Fruit fly (Drosophila melanogaster) whole organism, embryonic: ENCODE measurements around the gene CG46396.

Source experiments
- ATbp ChIP-seq: fragments of 200-800 bp; sonication (Bioruptor generic); optimal IDR thresholded peaks from 2 replicates; lab custom pipeline; 2017; ENCODE audit warnings: missing biosample characterization, mild to moderate bottlenecking, missing genetic modification characterization, missing genetic modification reagents
- CG11093 ChIP-seq: fragments of 200-800 bp; sonication (Bioruptor generic); IDR thresholded peaks from 3 replicates; pipeline ENCODE4 v1.3.6; 2022; ENCODE audit warnings: missing biosample characterization, missing genetic modification characterization
- CG12104 ChIP-seq: fragments of 200-800 bp; sonication (Bioruptor generic); optimal IDR thresholded peaks from 3 replicates; lab custom pipeline; 2016; ENCODE audit warnings: missing biosample characterization, missing genetic modification characterization
- CG1233 ChIP-seq: fragments of 200-800 bp; sonication (Bioruptor generic); optimal IDR thresholded peaks from 4 replicates; lab custom pipeline; 2018; ENCODE audit warnings: missing biosample characterization, mild to moderate bottlenecking, missing genetic modification characterization
- CG12391 ChIP-seq: fragments of 200-800 bp; sonication (Bioruptor generic); optimal IDR thresholded peaks from 3 replicates; lab custom pipeline; 2018; ENCODE audit warnings: missing biosample characterization, mild to moderate bottlenecking, missing genetic modification characterization, moderate library complexity
- CG13123 ChIP-seq: fragments of 200-800 bp; sonication (Bioruptor generic); optimal IDR thresholded peaks from 2 replicates; lab custom pipeline; 2016; ENCODE audit warnings: missing biosample characterization, missing genetic modification characterization
- CG2116 ChIP-seq: fragments of 200-800 bp; sonication (Bioruptor generic); optimal IDR thresholded peaks from 3 replicates; lab custom pipeline; 2018; ENCODE audit warnings: missing biosample characterization, mild to moderate bottlenecking, missing genetic modification characterization
- CG2129 ChIP-seq: fragments of 200-800 bp; sonication (Bioruptor generic); IDR thresholded peaks from 2 replicates; pipeline ENCODE4 v1.3.6; 2022; ENCODE audit warnings: missing biosample characterization, missing genetic modification characterization; ENCODE audit not compliant: partially characterized antibody
- CG2875 ChIP-seq: fragments of 200-800 bp; sonication (Bioruptor generic); optimal IDR thresholded peaks from 2 replicates; lab custom pipeline; 2017; ENCODE audit warnings: missing biosample characterization, mild to moderate bottlenecking, missing genetic modification characterization, missing genetic modification reagents
- CG3163 ChIP-seq: fragments of 200-800 bp; sonication (Bioruptor generic); optimal IDR thresholded peaks from 3 replicates; lab custom pipeline; 2016; ENCODE audit warnings: missing biosample characterization, missing genetic modification characterization
- CG3726 ChIP-seq: fragments of 200-800 bp; sonication (Bioruptor generic); IDR thresholded peaks from 3 replicates; pipeline ENCODE4, ENCODE4 v1.3.6; 2022; ENCODE audit warnings: missing biosample characterization, missing genetic modification characterization
- CG3995 ChIP-seq: fragments of 200-800 bp; sonication (Bioruptor generic); optimal IDR thresholded peaks from 3 replicates; lab custom pipeline; 2016; ENCODE audit warnings: missing biosample characterization, missing genetic modification characterization
- CG6683 ChIP-seq: fragments of 200-800 bp; sonication (Bioruptor generic); optimal IDR thresholded peaks from 2 replicates; lab custom pipeline; 2017; ENCODE audit warnings: missing biosample characterization, mild to moderate bottlenecking, missing genetic modification characterization, missing genetic modification reagents
- CG7357 ChIP-seq: fragments of 200-800 bp; sonication (Bioruptor generic); IDR thresholded peaks from 3 replicates; pipeline ENCODE4 v1.3.6; 2022; ENCODE audit warnings: missing biosample characterization, missing genetic modification characterization
- CG8089 ChIP-seq: fragments of 200-800 bp; sonication (Bioruptor generic); optimal IDR thresholded peaks from 3 replicates; lab custom pipeline; 2016; ENCODE audit warnings: missing biosample characterization, missing genetic modification characterization
- CG8281 ChIP-seq: fragments of 200-800 bp; sonication (Bioruptor generic); optimal IDR thresholded peaks from 2 replicates; lab custom pipeline; 2018; ENCODE audit warnings: missing biosample characterization, mild to moderate bottlenecking, missing genetic modification characterization, moderate library complexity
- Elba2 ChIP-seq: fragments of 200-800 bp; sonication (Bioruptor generic); optimal IDR thresholded peaks from 3 replicates; lab custom pipeline; 2016; ENCODE audit warnings: missing biosample characterization, missing genetic modification characterization
- HLH3B ChIP-seq: fragments of 200-800 bp; sonication (Bioruptor generic); IDR thresholded peaks from 2 replicates; pipeline ENCODE4 v1.3.6; 2022; ENCODE audit warnings: missing biosample characterization, missing genetic modification characterization
- Hr3 ChIP-seq: fragments of 200-800 bp; sonication (Bioruptor generic); optimal IDR thresholded peaks from 3 replicates; lab custom pipeline; 2016; ENCODE audit warnings: missing biosample characterization, missing genetic modification characterization
- Jarid2 ChIP-seq: fragments of 200-800 bp; sonication (Bioruptor generic); optimal IDR thresholded peaks from 3 replicates; lab custom pipeline; 2017; ENCODE audit warnings: mild to moderate bottlenecking, missing biosample characterization, missing genetic modification reagents, missing genetic modification characterization
- PHDP ChIP-seq: fragments of 200-800 bp; sonication (Bioruptor generic); optimal IDR thresholded peaks from 3 replicates; lab custom pipeline; 2018; ENCODE audit warnings: missing biosample characterization, mild to moderate bottlenecking, missing genetic modification characterization, moderate library complexity
- Sox100B ChIP-seq: fragments of 200-800 bp; sonication (Bioruptor generic); optimal IDR thresholded peaks from 3 replicates; lab custom pipeline; 2018; ENCODE audit warnings: missing biosample characterization, mild to moderate bottlenecking, missing genetic modification characterization
- Tbp ChIP-seq: fragments of >200 bp; optimal IDR thresholded peaks from 2 replicates; lab custom pipeline; 2018; ENCODE audit warnings: missing biosample characterization, missing genetic modification characterization
- ara ChIP-seq: fragments of 200-800 bp; sonication (Bioruptor generic); IDR thresholded peaks from 2 replicates; pipeline ENCODE4 v1.3.6; 2022; ENCODE audit warnings: missing biosample characterization, missing genetic modification characterization
- bbx ChIP-seq: fragments of 200-800 bp; sonication (Bioruptor generic); IDR thresholded peaks from 2 replicates; pipeline ENCODE4 v1.3.6; 2022; ENCODE audit warnings: missing biosample characterization, missing genetic modification characterization; ENCODE audit not compliant: partially characterized antibody
- br ChIP-seq: fragments of >200 bp; optimal IDR thresholded peaks from 2 replicates; lab custom pipeline; 2017
- chif ChIP-seq, 2 experiments: fragments of 200-800 bp; sonication (Bioruptor generic); optimal IDR thresholded peaks; 3 replicates each; lab custom pipeline; 2016; ENCODE audit warnings: missing biosample characterization in 2 of 2, missing genetic modification characterization in 2 of 2
- danr ChIP-seq: fragments of 200-800 bp; sonication (Bioruptor generic); IDR thresholded peaks from 2 replicates; pipeline ENCODE4 v1.3.6; 2022; ENCODE audit warnings: missing biosample characterization, missing genetic modification characterization
- dpn ChIP-seq, 2 experiments: fragments of 200-800 bp; sonication (Bioruptor generic); optimal IDR thresholded peaks; 3 replicates each; lab custom pipeline; 2016; ENCODE audit warnings: missing biosample characterization in 2 of 2, missing genetic modification characterization in 2 of 2
- dysf ChIP-seq: fragments of 200-800 bp; sonication (Bioruptor generic); IDR thresholded peaks from 3 replicates; pipeline ENCODE4 v1.3.6; 2022; ENCODE audit warnings: missing biosample characterization, missing genetic modification characterization
- esg ChIP-seq: fragments of 200-800 bp; sonication (Bioruptor generic); conservative IDR thresholded peaks from 2 replicates; pipeline ENCODE4 v1.3.6; 2022; ENCODE audit warnings: missing biosample characterization, missing genetic modification characterization
- gro ChIP-seq: fragments of 200-800 bp; sonication (Bioruptor generic); optimal IDR thresholded peaks from 2 replicates; lab custom pipeline; 2016; ENCODE audit warnings: missing biosample characterization, missing genetic modification characterization
- ham ChIP-seq: fragments of 200-800 bp; sonication (Bioruptor generic); IDR thresholded peaks from 2 replicates; pipeline ENCODE4 v1.3.6; 2022; ENCODE audit warnings: missing biosample characterization, missing genetic modification characterization
- hb ChIP-seq: fragments of 200-800 bp; sonication (Bioruptor generic); IDR thresholded peaks from 3 replicates; pipeline ENCODE4 v1.3.6; 2022; ENCODE audit warnings: missing biosample characterization, missing genetic modification characterization; ENCODE audit not compliant: partially characterized antibody
- her ChIP-seq: fragments of 200-800 bp; sonication (Bioruptor generic); optimal IDR thresholded peaks from 2 replicates; lab custom pipeline; 2016; ENCODE audit warnings: missing biosample characterization, missing genetic modification characterization
- hkb ChIP-seq, 2 experiments: fragments of 200-800 bp in 1 of 2; fragments of >200 bp in 1 of 2; sonication (Bioruptor generic) in 1 of 2; IDR thresholded peaks in 1 of 2; optimal IDR thresholded peaks in 1 of 2; 2 replicates each; pipeline versions ENCODE4 v1.3.6 to Lab custom; 2017 to 2022; ENCODE audit warnings: missing biosample characterization in 1 of 2, missing genetic modification characterization in 1 of 2
- jumu ChIP-seq: fragments of 200-800 bp; sonication (Bioruptor generic); optimal IDR thresholded peaks from 3 replicates; lab custom pipeline; 2016; ENCODE audit warnings: missing biosample characterization, missing genetic modification characterization
- nmo ChIP-seq: fragments of 200-800 bp; sonication (Bioruptor generic); optimal IDR thresholded peaks from 2 replicates; lab custom pipeline; 2018; ENCODE audit warnings: missing biosample characterization, mild to moderate bottlenecking, missing genetic modification characterization, moderate library complexity
- nom ChIP-seq: fragments of 200-800 bp; sonication (Bioruptor generic); optimal IDR thresholded peaks from 2 replicates; lab custom pipeline; 2017; ENCODE audit warnings: missing biosample characterization, missing genetic modification characterization, mild to moderate bottlenecking, moderate library complexity, missing genetic modification reagents
- onecut ChIP-seq: fragments of 200-800 bp; sonication (Bioruptor generic); IDR thresholded peaks from 2 replicates; pipeline ENCODE4 v1.3.6; 2022; ENCODE audit warnings: missing biosample characterization, missing genetic modification characterization
- pros ChIP-seq: fragments of 200-800 bp; sonication (Bioruptor generic); optimal IDR thresholded peaks from 3 replicates; lab custom pipeline; 2019; ENCODE audit warnings: missing biosample characterization, mild to moderate bottlenecking, missing genetic modification characterization, moderate library complexity
- ranshi ChIP-seq: fragments of 200-800 bp; sonication (Bioruptor generic); IDR thresholded peaks from 2 replicates; pipeline ENCODE4 v1.3.6; 2022; ENCODE audit warnings: missing biosample characterization, missing genetic modification characterization
- repo ChIP-seq: fragments of 200-800 bp; sonication (Bioruptor generic); optimal IDR thresholded peaks from 2 replicates; lab custom pipeline; 2016; ENCODE audit warnings: missing biosample characterization, missing genetic modification characterization
- seq ChIP-seq: fragments of 200-800 bp; sonication (Bioruptor generic); IDR thresholded peaks from 2 replicates; pipeline ENCODE4 v1.3.6; 2022; ENCODE audit warnings: missing biosample characterization, missing genetic modification characterization
- shn ChIP-seq: fragments of 200-800 bp; sonication (Bioruptor generic); optimal IDR thresholded peaks from 3 replicates; lab custom pipeline; 2016; ENCODE audit warnings: missing biosample characterization, missing genetic modification characterization
- sna ChIP-seq: fragments of 200-800 bp; sonication (Bioruptor generic); IDR thresholded peaks from 2 replicates; pipeline ENCODE4 v1.3.6; 2022; ENCODE audit warnings: missing biosample characterization, missing genetic modification characterization; ENCODE audit not compliant: partially characterized antibody
- tap ChIP-seq: fragments of 200-800 bp; optimal IDR thresholded peaks from 3 replicates; lab custom pipeline; 2019; ENCODE audit warnings: missing biosample characterization, mild to moderate bottlenecking, missing genetic modification characterization, moderate library complexity
- vfl ChIP-seq: fragments of 200-800 bp; sonication (Bioruptor generic); optimal IDR thresholded peaks from 2 replicates; lab custom pipeline; 2016; ENCODE audit warnings: missing biosample characterization, missing genetic modification characterization
- wek ChIP-seq: fragments of 200-800 bp; sonication (Bioruptor generic); optimal IDR thresholded peaks from 3 replicates; lab custom pipeline; 2018; ENCODE audit warnings: missing biosample characterization, mild to moderate bottlenecking, missing genetic modification characterization, moderate library complexity

Gene CG46396

dm6 chr3R:6353624-6354352, 50.0 kb downstream of the CG46396 start (continued):
- TF ChIP-seq nom (GFP tag; lab: Kevin White, UChicago), result no peak
- no peak for TF ChIP-seq Elba2 (GFP tag; lab: Kevin White, UChicago)
- peak; percentile 75 for TF ChIP-seq CG12104 (GFP tag; lab: Kevin White, UChicago)
- no peak for TF ChIP-seq vfl (GFP tag; lab: Kevin White, UChicago)
- peak; percentile 12 for TF ChIP-seq CG3163
- no peak; the same call in 2 of the 3 replicates for TF ChIP-seq hb (GFP tag; lab: Robert Waterston, UW)
- no peak for TF ChIP-seq Jarid2
- peak; percentile 72 for TF ChIP-seq ATbp
- peak; percentile 32 for TF ChIP-seq CG2116
- TF ChIP-seq CG2875 (GFP tag; lab: Kevin White, UChicago), result peak; percentile 68
- peak; percentile 23 for TF ChIP-seq onecut (GFP tag; lab: Robert Waterston, UW)
- TF ChIP-seq CG13123 (GFP tag; lab: Kevin White, UChicago), result peak; percentile 42
- TF ChIP-seq jumu (GFP tag; lab: Kevin White, UChicago), result peak; percentile 20
- TF ChIP-seq gro (GFP tag; lab: Kevin White, UChicago), result no peak
- peak; percentile 18 for TF ChIP-seq repo (GFP tag; lab: Kevin White, UChicago)
- no peak for TF ChIP-seq tap (tag; lab: Kevin White, UChicago)
- TF ChIP-seq ranshi (GFP tag; lab: Robert Waterston, UW), result peak; percentile 54; the same call in 1 of the 2 replicates
- TF ChIP-seq CG2129, result no peak
- peak; percentile 73 for TF ChIP-seq CG1233 (GFP tag; lab: Kevin White, UChicago)
- TF ChIP-seq Sox100B (GFP tag; lab: Kevin White, UChicago), result peak; percentile 92
- TF ChIP-seq br (lab: Kevin White, UChicago), result no peak
- TF ChIP-seq wek (GFP tag; lab: Kevin White, UChicago), result no peak
- peak; percentile 77 for TF ChIP-seq Hr3 (GFP tag; lab: Kevin White, UChicago)
- peak; percentile 52 to 70 for TF ChIP-seq dpn (GFP tag; optimal IDR thresholded peaks at IDR 0.05; lab: Kevin White, UChicago)
- TF ChIP-seq CG6683 (GFP tag; lab: Kevin White, UChicago), result peak; percentile 49
- TF ChIP-seq HLH3B (GFP tag; lab: Robert Waterston, UW), result peak; percentile 45; the same call in 1 of the 2 replicates
- peak; percentile 47; the same call in 1 of the 2 replicates for TF ChIP-seq danr
- no peak for TF ChIP-seq pros (GFP tag; lab: Kevin White, UChicago)
- TF ChIP-seq shn, result peak; percentile 38
- peak; percentile 82; the same call in 2 of the 3 replicates for TF ChIP-seq dysf
- 0 out of 3 replicates have a peak, but pooled peaks have one; percentile 17 for TF ChIP-seq CG11093
- no peak for TF ChIP-seq her (GFP tag; lab: Kevin White, UChicago)
- peak; percentile 50 for TF ChIP-seq esg (GFP tag; lab: Robert Waterston, UW)
- TF ChIP-seq CG12391, result peak; percentile 88
- TF ChIP-seq CG8089 (GFP tag; lab: Kevin White, UChicago), result peak; percentile 66
- no peak for TF ChIP-seq Tbp (GFP tag; lab: Kevin White, UChicago)
- peak; percentile 93 for TF ChIP-seq nmo (GFP tag; lab: Kevin White, UChicago)
- no peak for TF ChIP-seq CG3995 (GFP tag; lab: Kevin White, UChicago)
- TF ChIP-seq CG7357 (GFP tag; lab: Robert Waterston, UW), result peak; percentile 47; the same call in 1 of the 3 replicates
- no peak for TF ChIP-seq bbx
- no peak for TF ChIP-seq sna (GFP tag; lab: Robert Waterston, UW)
- TF ChIP-seq PHDP (tag; lab: Kevin White, UChicago), result peak; percentile 89
- TF ChIP-seq seq (GFP tag; lab: Robert Waterston, UW), result peak; percentile 62; the same call in 1 of the 2 replicates
- no peak for TF ChIP-seq CG3726 (GFP tag; lab: Robert Waterston, UW)
- TF ChIP-seq CG8281 (tag; lab: Kevin White, UChicago), result no peak
- peak; percentile 55 to 81 for TF ChIP-seq chif (GFP tag; optimal IDR thresholded peaks at IDR 0.05; lab: Kevin White, UChicago)
- no peak for TF ChIP-seq ham (GFP tag; lab: Robert Waterston, UW)
- no peak for TF ChIP-seq hkb (optimal IDR thresholded peaks at IDR 0.05; lab: Kevin White, UChicago)
- TF ChIP-seq hkb (GFP tag; IDR thresholded peaks at IDR 0.05; lab: Robert Waterston, UW), result peak; percentile 67
- TF ChIP-seq ara (GFP tag; lab: Robert Waterston, UW), result no peak
